Fruit fly (Drosophila melanogaster) Kc167 (cell line): Measurements from ENCODE around the gene CG46430.

Source experiments
- Myc ChIP-seq: fragments of >200 bp; optimal IDR thresholded peaks from 2 replicates; lab custom pipeline; 2017; ENCODE audit warnings: missing external identifiers
- Sin3A ChIP-seq: fragments of >200 bp; optimal IDR thresholded peaks from 2 replicates; lab custom pipeline; 2018; ENCODE audit warnings: missing external identifiers
- h ChIP-seq: fragments of >200 bp; optimal IDR thresholded peaks from 3 replicates; lab custom pipeline; 2018; ENCODE audit warnings: missing external identifiers
- insv ChIP-seq: fragments of >200 bp; optimal IDR thresholded peaks from 3 replicates; lab custom pipeline; 2018; ENCODE audit warnings: missing external identifiers
- psq ChIP-seq: fragments of >200 bp; optimal IDR thresholded peaks from 2 replicates; lab custom pipeline; 2017; ENCODE audit warnings: missing external identifiers
- ttk ChIP-seq: sonication (Bioruptor generic); optimal IDR thresholded peaks from 2 replicates; lab custom pipeline; 2017; ENCODE audit warnings: missing external identifiers

The CG46430 gene

DNA sequence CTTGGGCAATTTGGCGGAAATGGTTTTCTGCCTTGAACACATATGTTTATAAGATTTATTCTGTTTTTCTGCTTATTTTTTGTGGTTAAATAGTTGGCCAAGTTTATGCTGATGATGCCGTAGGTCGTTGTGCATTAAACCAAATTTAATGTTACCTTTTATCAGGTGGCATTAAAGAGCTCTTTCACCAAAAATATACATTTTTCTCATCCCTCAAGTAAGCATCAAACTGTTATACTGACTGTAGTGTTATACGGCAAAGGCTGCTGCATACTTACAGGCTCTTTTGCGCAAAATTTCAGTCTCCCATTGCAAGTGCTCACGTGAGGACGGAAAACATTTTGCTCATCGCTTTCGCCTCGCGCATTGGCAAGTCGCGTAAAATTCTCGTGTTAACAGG lies 2.8 kb downstream of the CG46430 start, which contains the start of gene Rbfox1:
Rbfox1 (plus strand) TSS at position 301 of the 400 bp plus-strand sequence.
- TF ChIP-seq Myc (lab: Kevin White, UChicago), result no peak
- TF ChIP-seq ttk, result no peak
- no peak for TF ChIP-seq insv (lab: Kevin White, UChicago)
- TF ChIP-seq h (lab: Kevin White, UChicago), result no peak
- no peak for TF ChIP-seq Sin3A
- TF ChIP-seq psq (lab: Kevin White, UChicago), result no peak

DNA sequence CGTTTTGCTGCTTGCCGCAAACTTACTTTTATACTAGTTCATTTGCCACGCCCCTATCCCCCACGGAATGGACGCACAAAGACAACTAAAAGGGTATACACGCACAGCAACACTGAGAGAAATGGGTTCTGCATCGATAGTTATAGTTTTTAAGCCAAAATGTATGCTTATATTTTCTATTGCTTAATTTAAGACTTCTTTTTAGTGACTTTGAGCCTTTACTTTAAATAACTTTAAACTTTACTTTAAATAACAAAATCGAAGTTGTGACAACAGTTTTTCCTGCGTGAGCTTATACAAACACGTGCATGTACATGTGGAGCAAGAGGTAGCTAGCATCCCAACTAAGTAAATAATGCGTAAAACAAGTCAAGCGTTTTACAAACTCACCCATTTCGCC lies 4.2 kb downstream of the CG46430 start:
- TF ChIP-seq Sin3A (no peak), h (lab: Kevin White, UChicago) (no peak), Myc (lab: Kevin White, UChicago) (no peak), insv (lab: Kevin White, UChicago) (no peak), ttk (no peak), psq (lab: Kevin White, UChicago) (no peak)

DNA sequence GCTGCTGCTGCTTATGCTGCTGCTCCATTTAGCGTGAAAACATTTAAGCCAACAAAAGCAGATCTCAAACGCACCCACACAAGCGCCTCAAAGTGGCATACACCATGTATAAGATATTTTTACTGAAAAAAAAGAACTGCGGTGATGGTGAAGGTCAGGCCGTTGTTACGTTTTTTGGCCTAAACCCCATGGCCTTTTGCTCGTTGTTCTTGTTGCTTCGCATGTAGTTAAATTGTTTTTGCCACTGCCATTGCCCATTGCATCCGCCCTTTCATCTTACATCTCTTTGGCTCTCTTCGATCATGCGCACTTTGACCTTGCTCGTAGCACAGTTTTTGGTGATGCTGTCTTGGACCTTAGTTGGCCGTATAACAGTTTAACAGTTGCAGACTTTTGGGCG lies 7.2 kb downstream of the CG46430 start:
- no peak for TF ChIP-seq insv (lab: Kevin White, UChicago)
- TF ChIP-seq h (lab: Kevin White, UChicago), result no peak

DNA sequence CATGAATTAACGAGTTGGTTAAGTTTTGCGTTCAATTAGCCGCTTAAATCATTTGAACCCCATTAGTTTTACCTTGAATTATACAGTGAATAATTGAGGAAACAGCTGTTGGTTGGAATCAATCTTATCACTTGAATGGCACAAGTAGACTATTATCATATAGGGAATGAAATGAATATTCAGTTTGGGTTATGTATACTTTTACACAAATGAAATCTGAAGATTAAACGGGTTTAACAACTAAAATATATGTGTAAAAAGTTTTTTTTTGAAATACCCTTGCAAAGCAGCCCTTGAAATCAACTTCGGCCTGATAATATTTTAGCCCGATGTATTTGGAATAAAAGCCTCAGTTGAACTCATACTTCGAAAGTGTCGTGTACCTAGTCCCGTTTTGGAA lies 12.2 kb downstream of the CG46430 start, which contains the start of gene S-Lap4:
S-Lap4 (plus strand) TSS at position 301 of the 400 bp plus-strand sequence.
- TF ChIP-seq ttk, result no peak
- no peak for TF ChIP-seq Myc (lab: Kevin White, UChicago)
- no peak for TF ChIP-seq h (lab: Kevin White, UChicago)
- TF ChIP-seq Sin3A, result no peak
- no peak for TF ChIP-seq psq (lab: Kevin White, UChicago)
- no peak for TF ChIP-seq insv (lab: Kevin White, UChicago)

DNA sequence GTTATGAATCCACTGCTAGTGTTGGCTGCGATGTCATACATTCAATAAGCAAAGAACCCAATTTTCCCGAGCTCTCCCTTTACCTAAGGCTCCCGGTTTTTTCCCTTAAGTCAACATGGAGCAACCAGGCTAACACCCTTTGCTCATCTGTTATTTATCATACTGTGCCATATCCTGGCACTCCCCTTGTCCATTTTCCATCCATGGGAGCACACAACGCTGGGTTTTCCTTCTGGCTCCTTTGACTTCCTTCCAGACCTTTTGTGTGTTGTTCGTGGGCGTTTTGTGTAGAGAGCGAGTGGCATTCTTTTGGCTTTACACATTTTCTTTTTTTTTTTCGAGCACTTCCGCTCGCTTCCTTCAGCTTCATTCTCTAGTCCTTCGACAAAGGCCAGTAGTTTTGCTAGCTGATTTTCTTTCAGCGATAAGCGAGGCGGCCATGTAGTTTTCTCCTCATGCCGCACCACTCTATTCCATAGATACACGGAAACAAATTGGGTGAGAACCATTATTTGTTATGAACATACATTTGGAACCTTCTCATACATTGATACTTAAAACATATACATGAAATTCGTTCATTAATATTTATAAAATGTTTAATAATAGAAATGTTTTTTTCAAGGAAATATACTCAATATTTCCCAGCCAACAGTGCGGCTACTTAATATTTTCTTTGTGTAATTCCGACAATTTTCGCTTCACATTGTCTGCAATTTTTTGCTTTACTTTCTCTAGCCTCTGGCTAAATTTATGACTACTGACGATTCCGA lies 17.8 kb downstream of the CG46430 start:
- TF ChIP-seq insv (lab: Kevin White, UChicago) (no peak), h (lab: Kevin White, UChicago) (no peak), ttk (no peak), Myc (lab: Kevin White, UChicago) (no peak), psq (lab: Kevin White, UChicago) (no peak), Sin3A (no peak)

DNA sequence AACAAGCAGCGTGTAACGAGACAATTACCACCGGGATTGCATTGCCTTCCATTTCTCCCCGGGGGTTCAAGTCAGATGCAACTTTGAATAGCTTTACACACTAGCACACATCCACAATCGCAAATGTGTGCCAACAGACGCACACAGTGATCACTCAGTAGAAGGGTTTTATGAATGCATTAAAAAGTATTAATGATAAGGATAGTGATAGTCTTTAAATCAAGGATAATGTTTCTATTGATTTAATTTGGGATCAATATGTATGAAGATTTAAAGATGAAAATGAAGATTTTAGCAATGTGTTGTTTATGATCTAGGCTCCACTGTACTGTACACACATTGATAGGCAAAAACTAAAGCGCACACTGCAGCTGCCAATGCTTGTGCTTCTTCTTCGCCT lies 26.3 kb downstream of the CG46430 start:
- no peak for TF ChIP-seq h (lab: Kevin White, UChicago)
- no peak for TF ChIP-seq Myc (lab: Kevin White, UChicago)
- TF ChIP-seq ttk, result no peak
- TF ChIP-seq psq (lab: Kevin White, UChicago), result no peak
- TF ChIP-seq Sin3A, result no peak
- no peak for TF ChIP-seq insv (lab: Kevin White, UChicago)

DNA sequence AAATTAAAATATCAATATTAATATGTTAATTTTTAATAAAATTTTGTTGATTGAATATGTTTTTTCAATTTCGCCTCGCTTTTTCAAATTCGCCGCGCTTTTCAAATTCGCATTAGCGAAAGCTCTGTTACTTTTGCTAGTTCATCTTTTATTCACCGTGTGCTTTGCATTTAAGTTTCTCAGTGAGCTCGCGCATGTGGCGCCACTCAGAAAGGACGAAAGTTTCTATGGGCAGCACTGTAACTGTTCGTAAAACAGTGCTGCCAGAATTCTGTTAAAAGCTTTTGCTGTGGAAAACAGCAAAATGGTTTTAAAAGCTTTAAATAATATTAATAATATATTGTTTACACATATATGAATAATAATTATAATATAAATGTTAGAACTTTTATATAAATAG lies 29.7 kb downstream of the CG46430 start:
- no peak for TF ChIP-seq insv (lab: Kevin White, UChicago)
- TF ChIP-seq Sin3A, result no peak
- no peak for TF ChIP-seq psq (lab: Kevin White, UChicago)
- no peak for TF ChIP-seq h (lab: Kevin White, UChicago)
- TF ChIP-seq Myc (lab: Kevin White, UChicago), result no peak
- TF ChIP-seq ttk, result no peak

DNA sequence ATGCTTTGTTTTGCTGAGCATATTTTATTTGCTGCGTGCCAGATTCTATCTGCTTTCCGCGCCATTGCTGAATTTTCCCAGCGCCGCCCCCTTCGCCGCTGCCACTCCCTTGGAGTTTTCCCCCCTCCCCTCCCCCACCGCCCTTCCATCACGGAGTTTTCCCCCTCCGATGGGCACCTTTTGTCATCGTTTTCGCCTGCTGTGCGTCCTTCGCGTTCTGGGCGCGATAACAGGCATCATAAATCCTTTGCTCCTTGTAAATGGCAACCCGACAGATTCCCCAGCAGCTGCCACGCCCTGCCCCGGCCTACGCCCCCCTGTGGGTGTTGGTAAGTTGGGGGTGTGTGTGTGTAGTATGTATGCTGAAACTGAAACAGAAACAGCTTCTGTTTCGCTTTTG lies 35.1 kb downstream of the CG46430 start:
- TF ChIP-seq insv (lab: Kevin White, UChicago) (no peak), h (lab: Kevin White, UChicago) (no peak), Sin3A (no peak), ttk (no peak), Myc (lab: Kevin White, UChicago) (no peak), psq (lab: Kevin White, UChicago) (no peak)

DNA sequence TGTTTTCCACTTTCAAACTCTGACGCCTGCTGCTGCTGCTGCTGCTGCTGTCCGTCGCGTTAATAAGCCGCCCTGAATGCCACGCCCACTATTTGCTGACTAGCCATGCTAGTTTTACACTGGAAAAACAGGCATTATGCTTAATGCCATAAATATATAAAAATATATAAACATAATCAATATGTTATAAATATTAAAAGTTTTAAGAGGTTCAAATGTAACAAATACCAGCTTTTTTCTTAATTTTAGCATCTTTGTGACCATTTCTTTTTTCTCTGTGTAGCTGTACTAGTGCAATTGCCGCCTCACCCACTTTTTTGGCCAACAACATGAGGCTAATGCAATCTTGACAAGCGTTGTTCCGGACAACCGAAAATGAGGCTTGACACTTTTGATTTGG lies 36.5 kb downstream of the CG46430 start:
- TF ChIP-seq psq (lab: Kevin White, UChicago), result no peak
- no peak for TF ChIP-seq insv (lab: Kevin White, UChicago)
- no peak for TF ChIP-seq h (lab: Kevin White, UChicago)
- no peak for TF ChIP-seq Myc (lab: Kevin White, UChicago)
- no peak for TF ChIP-seq Sin3A
- TF ChIP-seq ttk, result no peak

DNA sequence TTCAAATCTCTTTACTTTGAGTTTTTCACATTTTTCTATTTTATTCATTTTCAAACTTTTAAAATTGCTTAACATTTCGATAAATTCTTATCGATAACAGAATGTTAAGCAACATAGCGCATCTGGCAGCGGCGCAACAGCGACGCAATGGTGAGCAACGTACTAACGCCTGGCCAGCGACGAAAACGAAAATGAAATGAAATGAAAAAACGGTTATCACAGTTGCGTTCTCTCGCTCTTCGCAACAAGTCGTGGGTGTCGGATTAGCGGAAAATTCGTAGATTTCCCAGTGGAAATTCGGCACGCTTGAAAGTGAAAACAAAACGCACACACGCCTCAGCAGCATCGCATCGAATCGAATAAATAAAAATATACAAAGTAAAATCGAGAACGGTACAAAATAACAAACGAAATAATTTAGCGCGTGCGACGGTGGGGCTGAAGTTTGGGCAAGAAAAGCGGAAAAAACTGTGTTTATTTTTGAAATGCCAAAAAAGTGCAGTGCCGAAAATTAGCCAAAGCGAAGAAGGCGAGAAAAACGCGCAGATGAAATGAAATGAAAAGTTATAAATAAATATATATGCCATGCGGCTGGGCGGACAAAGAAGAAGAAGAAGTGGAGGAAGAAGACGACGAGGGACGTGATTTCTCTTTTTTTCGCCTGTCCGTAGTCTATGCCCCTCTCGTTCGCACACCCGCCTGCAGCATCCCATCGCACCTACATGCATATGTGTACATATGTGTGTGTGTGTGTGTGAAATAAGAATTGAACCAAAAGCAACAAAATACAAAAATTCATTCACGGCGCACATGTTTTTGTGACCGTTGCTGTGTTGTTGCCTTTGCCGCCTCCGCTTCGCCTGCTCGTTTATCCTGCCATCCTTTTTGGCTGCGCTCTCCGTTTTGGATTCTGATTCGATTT lies 37.7 kb downstream of the CG46430 start:
- TF ChIP-seq psq (lab: Kevin White, UChicago) (peak; percentile 78), ttk (no peak)

DNA sequence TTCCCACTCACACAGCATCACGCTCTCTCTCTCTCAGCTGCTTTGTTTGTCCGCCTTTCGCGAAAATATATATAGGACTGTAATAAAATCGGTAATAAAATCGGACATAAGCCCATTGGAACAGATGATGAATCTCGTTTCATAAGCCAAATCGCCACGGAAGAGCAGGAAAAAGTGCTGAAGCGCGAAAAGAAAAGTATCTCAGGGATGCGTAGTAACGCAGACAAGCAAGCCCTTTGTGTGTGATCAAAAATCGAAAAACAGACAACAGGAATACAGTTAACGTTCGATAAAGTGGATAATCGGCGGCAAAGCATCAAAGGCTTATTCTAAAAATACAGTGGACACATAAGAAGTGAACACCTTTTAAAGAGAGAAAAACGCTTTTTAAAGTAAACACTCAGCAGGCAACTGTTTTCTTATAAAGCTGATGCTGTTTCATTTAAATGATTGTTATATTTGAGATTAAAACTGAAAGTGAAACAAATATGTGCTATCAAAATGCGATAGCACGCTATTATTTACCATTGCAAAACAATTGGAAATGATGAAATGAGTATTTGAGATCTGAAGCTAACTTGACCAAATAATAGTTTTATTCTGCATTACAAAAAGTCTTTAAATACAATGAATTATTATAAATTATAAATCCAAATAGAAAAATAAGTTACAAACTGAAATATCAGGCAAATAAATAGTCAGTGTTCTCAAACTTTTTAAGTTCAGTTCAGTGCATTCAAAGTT lies 38.6 kb downstream of the CG46430 start:
- TF ChIP-seq ttk (no peak), Sin3A (no peak), Myc (lab: Kevin White, UChicago) (no peak), h (lab: Kevin White, UChicago) (no peak), insv (lab: Kevin White, UChicago) (no peak), psq (lab: Kevin White, UChicago) (no peak)
